Fruit fly (Drosophila melanogaster) whole organism, prepupa: ENCODE measurements around the gene gkt.

Experiments used
- CG10631 ChIP-seq: fragments of 200-800 bp; sonication (Bioruptor generic); optimal IDR thresholded peaks from 2 replicates; lab custom pipeline; 2016; ENCODE audit warnings: missing biosample characterization, missing genetic modification characterization
- CG10669 ChIP-seq: fragments of 200-800 bp; sonication (Bioruptor generic); optimal IDR thresholded peaks from 3 replicates; lab custom pipeline; 2018; ENCODE audit warnings: missing biosample characterization, mild to moderate bottlenecking, missing genetic modification characterization, moderate library complexity
- CG11762 ChIP-seq: fragments of 200-800 bp; sonication (Bioruptor generic); optimal IDR thresholded peaks from 3 replicates; lab custom pipeline; 2016; ENCODE audit warnings: missing biosample characterization, missing genetic modification characterization; ENCODE audit not compliant: insufficient read depth
- CG15336 ChIP-seq: fragments of 200-800 bp; sonication (Bioruptor generic); IDR thresholded peaks from 2 replicates; pipeline ENCODE4 v1.3.6; 2022; ENCODE audit warnings: missing biosample characterization, missing genetic modification characterization
- CG32006 ChIP-seq: fragments of 200-800 bp; sonication (Bioruptor generic); optimal IDR thresholded peaks from 3 replicates; lab custom pipeline; 2017; ENCODE audit warnings: missing biosample characterization, mild to moderate bottlenecking, missing genetic modification characterization
- CG34406 ChIP-seq: fragments of 200-800 bp; sonication (Bioruptor generic); optimal IDR thresholded peaks from 3 replicates; lab custom pipeline; 2016; ENCODE audit warnings: missing biosample characterization, missing genetic modification characterization
- CG3919 ChIP-seq: fragments of 200-800 bp; sonication (Bioruptor generic); optimal IDR thresholded peaks from 3 replicates; lab custom pipeline; 2016; ENCODE audit warnings: missing biosample characterization, missing genetic modification characterization
- CG4318 ChIP-seq: fragments of 200-800 bp; sonication (Bioruptor generic); optimal IDR thresholded peaks from 3 replicates; lab custom pipeline; 2017; ENCODE audit warnings: missing biosample characterization, mild to moderate bottlenecking, missing genetic modification characterization
- CG6163 ChIP-seq: fragments of 200-800 bp; sonication (Bioruptor generic); IDR thresholded peaks from 3 replicates; pipeline ENCODE4 v1.3.6; 2022; ENCODE audit warnings: missing biosample characterization, missing genetic modification characterization
- CG6792 ChIP-seq: fragments of 200-800 bp; sonication (Bioruptor generic); optimal IDR thresholded peaks from 3 replicates; lab custom pipeline; 2016; ENCODE audit warnings: missing biosample characterization, missing genetic modification characterization
- CG6808 ChIP-seq: fragments of 200-800 bp; sonication (Bioruptor generic); optimal IDR thresholded peaks from 3 replicates; lab custom pipeline; 2017; ENCODE audit warnings: missing biosample characterization, missing genetic modification characterization, mild to moderate bottlenecking, moderate library complexity, missing genetic modification reagents
- CG6854 ChIP-seq: fragments of 200-800 bp; sonication (Bioruptor generic); optimal IDR thresholded peaks from 2 replicates; lab custom pipeline; 2017; ENCODE audit warnings: missing biosample characterization, mild to moderate bottlenecking, missing genetic modification characterization
- CG7368 ChIP-seq: fragments of 200-800 bp; sonication (Bioruptor generic); optimal IDR thresholded peaks from 3 replicates; lab custom pipeline; 2016; ENCODE audit warnings: missing biosample characterization, missing genetic modification characterization
- CG8319 ChIP-seq: fragments of 200-800 bp; sonication (Bioruptor generic); optimal IDR thresholded peaks from 3 replicates; lab custom pipeline; 2016; ENCODE audit warnings: missing biosample characterization, missing genetic modification characterization
- CG9139 ChIP-seq: fragments of 200-800 bp; sonication (Bioruptor generic); optimal IDR thresholded peaks from 3 replicates; lab custom pipeline; 2017; ENCODE audit warnings: missing biosample characterization, mild to moderate bottlenecking, missing genetic modification characterization
- Eip75B ChIP-seq: fragments of 200-800 bp; sonication (Bioruptor generic); optimal IDR thresholded peaks from 3 replicates; lab custom pipeline; 2016; ENCODE audit warnings: missing biosample characterization, missing genetic modification characterization
- Eip78C ChIP-seq: fragments of 200-800 bp; sonication (Bioruptor generic); peaks from one replicate; lab custom pipeline; 2016; ENCODE audit warnings: missing biosample characterization, missing genetic modification characterization
- Hr38 ChIP-seq: sonication (Bioruptor generic); optimal IDR thresholded peaks from 2 replicates; lab custom pipeline; 2016; ENCODE audit warnings: missing biosample characterization, missing genetic modification characterization
- Hr4 ChIP-seq: fragments of 200-800 bp; sonication (Bioruptor generic); optimal IDR thresholded peaks from 3 replicates; lab custom pipeline; 2016; ENCODE audit warnings: missing biosample characterization, missing genetic modification characterization
- Lpt ChIP-seq: fragments of 200-800 bp; sonication (Bioruptor generic); optimal IDR thresholded peaks from 3 replicates; lab custom pipeline; 2016; ENCODE audit warnings: missing biosample characterization, missing genetic modification characterization
- Met ChIP-seq: fragments of 200-800 bp; sonication (Bioruptor generic); optimal IDR thresholded peaks from 3 replicates; lab custom pipeline; 2016; ENCODE audit warnings: missing biosample characterization, missing genetic modification characterization
- Sox102F ChIP-seq: fragments of 200-800 bp; sonication (Bioruptor generic); optimal IDR thresholded peaks from 2 replicates; lab custom pipeline; 2016; ENCODE audit warnings: missing biosample characterization, mild to moderate bottlenecking, missing genetic modification characterization
- achi ChIP-seq: fragments of 200-800 bp; sonication (Bioruptor generic); optimal IDR thresholded peaks from 3 replicates; lab custom pipeline; 2016; ENCODE audit warnings: missing biosample characterization, missing genetic modification characterization
- cyc ChIP-seq: fragments of 200-800 bp; sonication (Bioruptor generic); optimal IDR thresholded peaks from 3 replicates; lab custom pipeline; 2016; ENCODE audit warnings: missing biosample characterization, missing genetic modification characterization
- dsx ChIP-seq: fragments of 200-800 bp; optimal IDR thresholded peaks from 3 replicates; lab custom pipeline; 2019; ENCODE audit warnings: missing biosample characterization, mild to moderate bottlenecking, missing genetic modification characterization, moderate library complexity; ENCODE audit not compliant: poor library complexity, severe bottlenecking
- eg ChIP-seq: fragments of 200-800 bp; sonication (Bioruptor generic); IDR thresholded peaks from 3 replicates; pipeline ENCODE4 v1.3.6; 2022; ENCODE audit warnings: missing biosample characterization, missing genetic modification characterization
- esn ChIP-seq: fragments of 200-800 bp; sonication (Bioruptor generic); optimal IDR thresholded peaks from 2 replicates; lab custom pipeline; 2016; ENCODE audit warnings: missing biosample characterization, mild to moderate bottlenecking, missing genetic modification characterization, moderate library complexity
- fd59A ChIP-seq: fragments of 200-800 bp; sonication (Bioruptor generic); optimal IDR thresholded peaks from 2 replicates; lab custom pipeline; 2017; ENCODE audit warnings: missing biosample characterization, mild to moderate bottlenecking, missing genetic modification characterization, missing genetic modification reagents
- fd85E ChIP-seq: fragments of 200-800 bp; sonication (Bioruptor generic); optimal IDR thresholded peaks from 3 replicates; lab custom pipeline; 2016; ENCODE audit warnings: missing biosample characterization, missing genetic modification characterization
- fkh ChIP-seq: fragments of 200-800 bp; sonication (Bioruptor generic); optimal IDR thresholded peaks from 3 replicates; lab custom pipeline; 2017; ENCODE audit warnings: missing biosample characterization, mild to moderate bottlenecking, missing genetic modification characterization, moderate library complexity
- net ChIP-seq: fragments of 200-800 bp; sonication (Bioruptor generic); optimal IDR thresholded peaks from 3 replicates; lab custom pipeline; 2016; ENCODE audit warnings: missing biosample characterization, missing genetic modification characterization
- spab ChIP-seq: fragments of 200-800 bp; sonication (Bioruptor generic); optimal IDR thresholded peaks from 2 replicates; lab custom pipeline; 2017; ENCODE audit warnings: missing biosample characterization, mild to moderate bottlenecking, missing genetic modification characterization, missing genetic modification reagents
- ss ChIP-seq, 2 experiments: fragments of 200-800 bp; sonication (Bioruptor generic); optimal IDR thresholded peaks; 2 replicates in 1 of 2; 3 replicates in 1 of 2; lab custom pipeline; 2017 to 2018; ENCODE audit warnings: mild to moderate bottlenecking in 2 of 2, missing biosample characterization in 2 of 2, missing genetic modification characterization in 2 of 2, moderate library complexity in 1 of 2
- svp ChIP-seq: fragments of 200-800 bp; sonication (Bioruptor generic); peaks from one replicate; lab custom pipeline; 2016; ENCODE audit warnings: missing biosample characterization, missing genetic modification characterization
- topi ChIP-seq: fragments of 200-800 bp; sonication (Bioruptor generic); optimal IDR thresholded peaks from 3 replicates; lab custom pipeline; 2016; ENCODE audit warnings: missing biosample characterization, missing genetic modification characterization
- vri ChIP-seq: fragments of 200-800 bp; sonication (Bioruptor generic); optimal IDR thresholded peaks from 3 replicates; lab custom pipeline; 2016; ENCODE audit warnings: missing biosample characterization, mild to moderate bottlenecking, missing genetic modification characterization

Gene gkt

dm6 chr2L:3166710-3167109 is 7.0 kb downstream of the gkt start:
- TF ChIP-seq fd85E (GFP tag; lab: Kevin White, UChicago), result no peak
- peak; percentile 71 for TF ChIP-seq svp (GFP tag; lab: Kevin White, UChicago)

dm6 chr2L:3170949-3171579 is 11.3 kb downstream of the gkt start, which contains the start of gene CG44002:
Gene CG44002 (minus strand): TSS chr2L:3171092.
- TF ChIP-seq fkh (peak; percentile 74), esn (GFP tag; lab: Kevin White, UChicago) (peak; percentile 2), Eip78C (GFP tag; lab: Kevin White, UChicago) (peak; percentile 51), CG6808 (GFP tag; lab: Kevin White, UChicago) (no peak), Met (GFP tag; lab: Kevin White, UChicago) (peak; percentile 17), net (GFP tag; lab: Kevin White, UChicago) (no peak)

DNA sequence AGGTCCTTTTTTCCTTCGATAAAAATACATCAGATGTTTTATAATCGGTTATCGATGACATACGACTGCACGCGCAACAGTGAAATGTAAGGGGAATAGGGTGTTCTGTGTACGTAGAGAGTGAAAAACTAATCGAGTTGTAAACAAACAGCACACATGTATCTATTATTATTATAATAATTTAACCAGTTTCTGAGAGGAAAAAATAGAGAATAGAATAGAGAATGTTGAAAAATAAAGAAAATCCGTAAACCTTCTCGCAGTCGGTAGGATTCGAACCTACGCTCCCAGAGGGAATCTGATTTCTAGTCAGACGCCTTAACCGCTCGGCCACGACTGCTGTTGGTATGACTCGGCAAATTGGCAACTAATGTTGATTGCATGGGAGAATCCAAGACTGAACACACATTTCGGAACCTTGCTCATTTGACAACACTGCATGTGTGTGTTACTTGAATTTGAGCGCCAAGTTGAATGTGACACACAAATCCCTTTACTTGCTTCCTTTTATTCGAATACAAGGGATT is 13.1 kb downstream of the gkt start:
- TF ChIP-seq fd59A (GFP tag; lab: Kevin White, UChicago) (no peak), dsx (GFP tag; lab: Kevin White, UChicago) (peak; percentile 44), fkh (peak; percentile 43), CG7368 (GFP tag; lab: Kevin White, UChicago) (peak; percentile 16), CG3919 (peak; percentile 66), Eip75B (GFP tag; lab: Kevin White, UChicago) (peak; percentile 12), CG6163 (GFP tag; lab: Robert Waterston, UW) (no peak), topi (GFP tag; lab: Kevin White, UChicago) (peak; percentile 46), CG34406 (peak; percentile 53), Hr4 (peak; percentile 25), CG9139 (GFP tag; lab: Kevin White, UChicago) (peak; percentile 51), CG6808 (GFP tag; lab: Kevin White, UChicago) (peak; percentile 37), spab (GFP tag; lab: Kevin White, UChicago) (no peak), ss (GFP tag; optimal IDR thresholded peaks at IDR 0.05; lab: Kevin White, UChicago) (peak in 1 of 2 experiments; percentile 17), CG6854 (GFP tag; lab: Kevin White, UChicago) (no peak), CG32006 (GFP tag; lab: Kevin White, UChicago) (no peak), vri (GFP tag; lab: Kevin White, UChicago) (peak; percentile 7), Hr38 (GFP tag; lab: Kevin White, UChicago) (no peak), CG8319 (no peak), CG11762 (peak; percentile 44), CG10631 (GFP tag; lab: Kevin White, UChicago) (no peak), cyc (peak; percentile 10), CG10669 (no peak), eg (peak; percentile 3; the same call in 1 of the 3 replicates), CG4318 (GFP tag; lab: Kevin White, UChicago) (no peak), CG6792 (GFP tag; lab: Kevin White, UChicago) (no peak), Eip78C (GFP tag; lab: Kevin White, UChicago) (peak; percentile 82), CG15336 (GFP tag; lab: Robert Waterston, UW) (peak; percentile 44; the same call in 1 of the 2 replicates), svp (GFP tag; lab: Kevin White, UChicago) (peak; percentile 51), Sox102F (GFP tag; lab: Kevin White, UChicago) (peak; percentile 33), Lpt (GFP tag; lab: Kevin White, UChicago) (peak; percentile 7), Met (GFP tag; lab: Kevin White, UChicago) (peak; percentile 49), achi (GFP tag; lab: Kevin White, UChicago) (peak; percentile 16)
